Worm (Caenorhabditis elegans) whole organism, L1 larva: Measurements from ENCODE around the gene Y49F6C.6.

ENCODE experiments used
- Y116A8C.19 ChIP-seq: sonication (generic microtip); optimal IDR thresholded peaks from 2 replicates; lab custom pipeline; 2016; ENCODE audit warnings: missing compliant biosample characterization, missing genetic modification characterization, borderline replicate concordance
- blmp-1 ChIP-seq: fragments of 150-350 bp; optimal IDR thresholded peaks from 2 replicates; lab custom pipeline; 2014; ENCODE audit warnings: missing biosample characterization, missing genetic modification characterization
- ceh-63 ChIP-seq: fragments of 200-800 bp; sonication (Bioruptor generic); optimal IDR thresholded peaks from 2 replicates; lab custom pipeline; 2018; ENCODE audit warnings: mild to moderate bottlenecking, missing genetic modification characterization, missing compliant biosample characterization
- ceh-8 ChIP-seq: fragments of 200-800 bp; sonication (Bioruptor generic); optimal IDR thresholded peaks from 2 replicates; lab custom pipeline; 2018; ENCODE audit warnings: mild to moderate bottlenecking, missing genetic modification characterization, moderate library complexity, missing compliant biosample characterization
- ceh-90 ChIP-seq: sonication (generic microtip); optimal IDR thresholded peaks from 2 replicates; lab custom pipeline; 2016; ENCODE audit warnings: missing genetic modification characterization, missing compliant biosample characterization
- ces-1 ChIP-seq: fragments of 150-350 bp; optimal IDR thresholded peaks from 2 replicates; lab custom pipeline; 2014; ENCODE audit warnings: missing biosample characterization, missing genetic modification reagents, missing genetic modification characterization
- dpl-1 ChIP-seq, 3 experiments: fragments of 150-350 bp in 2 of 3; sonication (generic microtip) in 1 of 3; optimal IDR thresholded peaks; 2 replicates each; lab custom pipeline; 2014 to 2017; ENCODE audit warnings: missing biosample characterization in 3 of 3, missing genetic modification characterization in 3 of 3, missing genetic modification reagents in 3 of 3
- dsc-1 ChIP-seq: sonication (generic microtip); optimal IDR thresholded peaks from 2 replicates; lab custom pipeline; 2016; ENCODE audit warnings: mild to moderate bottlenecking, missing genetic modification characterization, missing compliant biosample characterization
- elt-2 ChIP-seq: sonication (generic microtip); optimal IDR thresholded peaks from 2 replicates; lab custom pipeline; 2016; ENCODE audit warnings: missing genetic modification characterization, mild to moderate bottlenecking, inconsistent platforms, missing compliant biosample characterization, missing genetic modification reagents
- fkh-8 ChIP-seq: sonication (generic microtip); optimal IDR thresholded peaks from 2 replicates; lab custom pipeline; 2016; ENCODE audit warnings: mild to moderate bottlenecking, missing genetic modification characterization, missing compliant biosample characterization
- fos-1 ChIP-seq: fragments of 150-350 bp; optimal IDR thresholded peaks from 2 replicates; lab custom pipeline; 2014; ENCODE audit warnings: missing biosample characterization, missing genetic modification characterization
- hlh-17 ChIP-seq: fragments of 200-800 bp; sonication (Bioruptor generic); optimal IDR thresholded peaks from 2 replicates; lab custom pipeline; 2018; ENCODE audit warnings: missing genetic modification characterization, mild to moderate bottlenecking, missing compliant biosample characterization, moderate library complexity, borderline replicate concordance
- irx-1 ChIP-seq: sonication (generic microtip); optimal IDR thresholded peaks from 2 replicates; lab custom pipeline; 2016; ENCODE audit warnings: missing genetic modification characterization, missing compliant biosample characterization
- isw-1 ChIP-seq: fragments of 200-800 bp; sonication (Bioruptor generic); IDR thresholded peaks from 2 replicates; pipeline ENCODE4 v1.3.6; 2022; ENCODE audit warnings: missing genetic modification characterization, missing compliant biosample characterization
- lin-14 ChIP-seq: fragments of 200-800 bp; sonication (Bioruptor generic); optimal IDR thresholded peaks from 2 replicates; lab custom pipeline; 2018; ENCODE audit warnings: mild to moderate bottlenecking, missing genetic modification characterization, moderate library complexity, missing compliant biosample characterization
- lin-39 ChIP-seq: fragments of 150-350 bp; optimal IDR thresholded peaks from 2 replicates; lab custom pipeline; 2014; ENCODE audit warnings: missing biosample characterization, missing genetic modification reagents, missing genetic modification characterization
- lir-3 ChIP-seq: sonication (generic microtip); optimal IDR thresholded peaks from 2 replicates; lab custom pipeline; 2016; ENCODE audit warnings: mild to moderate bottlenecking, missing genetic modification characterization, moderate library complexity, missing compliant biosample characterization; ENCODE audit not compliant: poor library complexity
- lsy-2 ChIP-seq, 2 experiments: fragments of 150-350 bp; optimal IDR thresholded peaks; 2 replicates each; lab custom pipeline; 2014; ENCODE audit warnings: missing biosample characterization in 2 of 2, missing genetic modification characterization in 2 of 2
- mab-9 ChIP-seq: fragments of 200-800 bp; sonication (Bioruptor generic); IDR thresholded peaks from 2 replicates; pipeline ENCODE4 v1.3.6; 2022; ENCODE audit warnings: missing genetic modification reagents, missing genetic modification characterization, missing compliant biosample characterization
- mdl-1 ChIP-seq, 2 experiments: fragments of 150-350 bp; optimal IDR thresholded peaks; 2 replicates each; lab custom pipeline; 2014 to 2017; ENCODE audit warnings: missing biosample characterization in 2 of 2, missing genetic modification characterization in 2 of 2, inconsistent platforms in 1 of 2
- mef-2 ChIP-seq: fragments of 150-350 bp; optimal IDR thresholded peaks from 2 replicates; lab custom pipeline; 2014; ENCODE audit warnings: missing biosample characterization, missing genetic modification characterization
- mep-1 ChIP-seq: fragments of 150-350 bp; optimal IDR thresholded peaks from 2 replicates; lab custom pipeline; 2014; ENCODE audit warnings: missing biosample characterization, missing genetic modification characterization
- nhr-11 ChIP-seq: fragments of 150-350 bp; optimal IDR thresholded peaks from 2 replicates; lab custom pipeline; 2014; ENCODE audit warnings: missing biosample characterization, missing genetic modification characterization
- nhr-12 ChIP-seq: sonication (generic microtip); optimal IDR thresholded peaks from 2 replicates; lab custom pipeline; 2017; ENCODE audit warnings: missing biosample characterization, missing genetic modification characterization
- nhr-19 ChIP-seq: fragments of 200-800 bp; sonication (Bioruptor generic); conservative IDR thresholded peaks from 2 replicates; pipeline ENCODE4 v1.3.6; 2022; ENCODE audit warnings: missing genetic modification characterization, missing compliant biosample characterization
- nhr-20 ChIP-seq: sonication (generic microtip); optimal IDR thresholded peaks from 2 replicates; lab custom pipeline; 2016; ENCODE audit warnings: mild to moderate bottlenecking, missing genetic modification characterization, missing compliant biosample characterization
- nhr-237 ChIP-seq: fragments of 150-350 bp; optimal IDR thresholded peaks from 2 replicates; lab custom pipeline; 2014; ENCODE audit warnings: missing biosample characterization, missing genetic modification characterization
- nhr-71 ChIP-seq: sonication (generic microtip); optimal IDR thresholded peaks from 2 replicates; lab custom pipeline; 2016; ENCODE audit warnings: mild to moderate bottlenecking, missing genetic modification characterization, moderate library complexity, missing compliant biosample characterization
- nhr-76 ChIP-seq: sonication (generic microtip); optimal IDR thresholded peaks from 2 replicates; lab custom pipeline; 2017; ENCODE audit warnings: missing biosample characterization, missing genetic modification characterization
- nhr-85 ChIP-seq: sonication (generic microtip); peaks from one replicate; lab custom pipeline; 2016; ENCODE audit warnings: missing genetic modification characterization, inconsistent platforms, missing compliant biosample characterization
- nhr-90 ChIP-seq: sonication (generic microtip); optimal IDR thresholded peaks from 2 replicates; lab custom pipeline; 2016; ENCODE audit warnings: mild to moderate bottlenecking, missing genetic modification characterization, missing compliant biosample characterization; ENCODE audit not compliant: poor library complexity
- pag-3 ChIP-seq: sonication (generic microtip); optimal IDR thresholded peaks from 2 replicates; lab custom pipeline; 2017; ENCODE audit warnings: missing genetic modification characterization, mild to moderate bottlenecking, missing compliant biosample characterization, antibody characterized with exemption, borderline replicate concordance; ENCODE audit not compliant: insufficient read depth
- pqm-1 ChIP-seq: sonication (generic microtip); optimal IDR thresholded peaks from 3 replicates; lab custom pipeline; 2017; ENCODE audit warnings: missing biosample characterization, missing genetic modification characterization
- snpc-4 ChIP-seq: fragments of 150-350 bp; optimal IDR thresholded peaks from 2 replicates; lab custom pipeline; 2014; ENCODE audit warnings: missing biosample characterization, missing genetic modification characterization
- snu-23 ChIP-seq: sonication (generic microtip); optimal IDR thresholded peaks from 2 replicates; lab custom pipeline; 2016; ENCODE audit warnings: missing genetic modification characterization, missing compliant biosample characterization
- sup-37 ChIP-seq: fragments of 200-800 bp; sonication (Bioruptor generic); optimal IDR thresholded peaks from 2 replicates; lab custom pipeline; 2018; ENCODE audit warnings: mild to moderate bottlenecking, missing genetic modification characterization, missing compliant biosample characterization
- swsn-7 ChIP-seq: sonication (generic microtip); optimal IDR thresholded peaks from 2 replicates; lab custom pipeline; 2016; ENCODE audit warnings: missing genetic modification characterization, missing compliant biosample characterization
- tbx-2 ChIP-seq: sonication (generic microtip); optimal IDR thresholded peaks from 2 replicates; lab custom pipeline; 2016; ENCODE audit warnings: missing genetic modification characterization, missing compliant biosample characterization
- vab-15 ChIP-seq: sonication (generic microtip); optimal IDR thresholded peaks from 2 replicates; lab custom pipeline; 2017; ENCODE audit warnings: missing genotype, mild to moderate bottlenecking, missing genetic modification characterization, missing compliant biosample characterization
- zip-4 ChIP-seq: fragments of 200-800 bp; sonication (Bioruptor generic); optimal IDR thresholded peaks from 2 replicates; lab custom pipeline; 2018; ENCODE audit warnings: mild to moderate bottlenecking, missing genetic modification characterization, moderate library complexity, missing compliant biosample characterization

Gene Y49F6C.6

ce11 chrII:3383116-3383515 is 16.1 kb upstream of the Y49F6C.6 start:
- TF ChIP-seq lir-3 (tag; lab: Kevin White, UChicago) (no peak), nhr-76 (tag; lab: Kevin White, UChicago) (no peak), swsn-7 (tag; lab: Kevin White, UChicago) (no peak), ces-1 (GFP tag; lab: Kevin White, UChicago) (no peak), nhr-19 (no peak)

- no peak for TF ChIP-seq nhr-71
- no peak for TF ChIP-seq irx-1 (tag; lab: Kevin White, UChicago)
- no peak for TF ChIP-seq lsy-2 (tag; optimal IDR thresholded peaks at IDR 0.05; lab: Kevin White, UChicago)
- no peak for TF ChIP-seq snpc-4
- TF ChIP-seq mef-2 (tag; lab: Kevin White, UChicago), result no peak
- TF ChIP-seq tbx-2 (tag; lab: Kevin White, UChicago), result no peak
- no peak for TF ChIP-seq blmp-1
- no peak for TF ChIP-seq ceh-90 (tag; lab: Kevin White, UChicago)
- TF ChIP-seq pqm-1 (tag; lab: Kevin White, UChicago), result no peak
- no peak for TF ChIP-seq nhr-20 (tag; lab: Kevin White, UChicago)
- TF ChIP-seq nhr-237, result no peak
- TF ChIP-seq fos-1 (tag; lab: Kevin White, UChicago), result no peak
- TF ChIP-seq Y116A8C.19 (tag; lab: Kevin White, UChicago), result no peak
- TF ChIP-seq lir-3 (tag; lab: Kevin White, UChicago), result no peak
Observed at ce11 chrII:3381510-3381909, 14.5 kb upstream of the Y49F6C.6 start, which contains the start of gene T06D4.1. Gene T06D4.1, plus strand, starts transcription at chrII:3381830.

ce11 chrII:3378275-3378674 is 11.3 kb upstream of the Y49F6C.6 start, which contains the start of gene Y49F6C.2:
Gene Y49F6C.2, plus strand, starts transcription at chrII:3378575.
- no peak for TF ChIP-seq dpl-1 (GFP tag; optimal IDR thresholded peaks at IDR 0.05; lab: Kevin White, UChicago)
- no peak for TF ChIP-seq swsn-7 (tag; lab: Kevin White, UChicago)
- TF ChIP-seq lin-39, result no peak

ce11 chrII:3376789-3377188 is 9.8 kb upstream of the Y49F6C.6 start, which contains the start of gene bath-9:
Gene bath-9, plus strand, starts transcription at chrII:3377089.
- no peak for TF ChIP-seq pag-3

ce11 chrII:3375302-3375701 is 8.3 kb upstream of the Y49F6C.6 start:
- TF ChIP-seq lin-39, result no peak
- no peak for TF ChIP-seq fkh-8 (tag; lab: Kevin White, UChicago)
- no peak for TF ChIP-seq ceh-8
- no peak for TF ChIP-seq mdl-1 (tag; optimal IDR thresholded peaks at IDR 0.05; lab: Kevin White, UChicago)
- no peak for TF ChIP-seq elt-2 (tag; lab: Kevin White, UChicago)
- TF ChIP-seq snu-23, result no peak
- no peak for TF ChIP-seq nhr-76 (tag; lab: Kevin White, UChicago)
- no peak for TF ChIP-seq nhr-85 (tag; lab: Kevin White, UChicago)
- no peak for TF ChIP-seq mab-9 (GFP tag; lab: Robert Waterston, UW)
- TF ChIP-seq mep-1 (tag; lab: Kevin White, UChicago), result no peak
- no peak for TF ChIP-seq dsc-1
- TF ChIP-seq pag-3, result no peak
- no peak for TF ChIP-seq blmp-1
- TF ChIP-seq lin-14 (GFP tag; lab: Kevin White, UChicago), result no peak
- TF ChIP-seq nhr-90, result no peak
- no peak for TF ChIP-seq vab-15 (tag; lab: Kevin White, UChicago)
- TF ChIP-seq nhr-237, result no peak

- TF ChIP-seq vab-15 (tag; lab: Kevin White, UChicago) (no peak), sup-37 (GFP tag; lab: Kevin White, UChicago) (no peak), zip-4 (GFP tag; lab: Kevin White, UChicago) (no peak), hlh-17 (GFP tag; lab: Kevin White, UChicago) (no peak), nhr-11 (tag; lab: Kevin White, UChicago) (no peak), isw-1 (no peak), ceh-63 (no peak), nhr-12 (no peak)
Observed at ce11 chrII:3374779-3375178, 7.8 kb upstream of the Y49F6C.6 start, which contains the start of gene bath-10. Gene bath-10, plus strand, starts transcription at chrII:3375079.
